Fruit fly (Drosophila melanogaster) whole organism, embryonic: ENCODE results near the gene Cyp4ac2.
A peak's percentile ranks its signal among the peaks of the same experiment; 100 is the strongest.

Source experiments
- CG11504 ChIP-seq: fragments of 200-800 bp; sonication (Bioruptor generic); optimal IDR thresholded peaks from 3 replicates; lab custom pipeline; 2019; ENCODE audit warnings: missing biosample characterization, mild to moderate bottlenecking, missing genetic modification characterization, moderate library complexity
- CG11560 ChIP-seq: fragments of 200-800 bp; sonication (Bioruptor generic); IDR thresholded peaks from 3 replicates; pipeline ENCODE4 v1.3.6; 2022; ENCODE audit warnings: missing biosample characterization, missing genetic modification characterization
- CG12942 ChIP-seq: fragments of 200-800 bp; sonication (Bioruptor generic); optimal IDR thresholded peaks from 3 replicates; lab custom pipeline; 2016; ENCODE audit warnings: missing biosample characterization, missing genetic modification characterization
- CG14441 ChIP-seq: fragments of 200-800 bp; sonication (Bioruptor generic); IDR thresholded peaks from 2 replicates; pipeline ENCODE4 v1.3.6; 2022; ENCODE audit warnings: missing biosample characterization, missing genetic modification characterization
- CG14860 ChIP-seq: fragments of 200-800 bp; sonication (Bioruptor generic); IDR thresholded peaks from 3 replicates; pipeline ENCODE4 v1.3.6; 2022; ENCODE audit warnings: missing biosample characterization, missing genetic modification characterization; ENCODE audit not compliant: partially characterized antibody
- CG15514 ChIP-seq: fragments of 200-800 bp; sonication (Bioruptor generic); optimal IDR thresholded peaks from 3 replicates; lab custom pipeline; 2017; ENCODE audit warnings: missing biosample characterization, missing genetic modification characterization, mild to moderate bottlenecking, moderate library complexity, missing genetic modification reagents
- CG31441 ChIP-seq: fragments of 200-800 bp; sonication (Bioruptor generic); IDR thresholded peaks from 2 replicates; pipeline ENCODE4 v1.3.6; 2022; ENCODE audit warnings: missing biosample characterization, missing genetic modification characterization
- CG4360 ChIP-seq: fragments of 200-800 bp; sonication (Bioruptor generic); IDR thresholded peaks from 2 replicates; pipeline ENCODE4 v1.3.6; 2022; ENCODE audit warnings: missing biosample characterization, missing genetic modification characterization
- CG4617 ChIP-seq: fragments of 200-800 bp; sonication (Bioruptor generic); optimal IDR thresholded peaks from 3 replicates; lab custom pipeline; 2016; ENCODE audit warnings: missing biosample characterization, missing genetic modification characterization, borderline replicate concordance
- CG6791 ChIP-seq: fragments of 200-800 bp; sonication (Bioruptor generic); IDR thresholded peaks from 3 replicates; pipeline ENCODE4 v1.3.6; 2022; ENCODE audit warnings: missing biosample characterization, missing genetic modification characterization; ENCODE audit not compliant: partially characterized antibody
- CG9609 ChIP-seq: fragments of 200-800 bp; sonication (Bioruptor generic); optimal IDR thresholded peaks from 3 replicates; lab custom pipeline; 2016; ENCODE audit warnings: missing biosample characterization, missing genetic modification characterization
- Camta ChIP-seq: fragments of 200-800 bp; sonication (Bioruptor generic); optimal IDR thresholded peaks from 2 replicates; lab custom pipeline; 2016; ENCODE audit warnings: missing biosample characterization, missing genetic modification characterization
- CoRest ChIP-seq: fragments of 200-800 bp; sonication (Bioruptor generic); optimal IDR thresholded peaks from 3 replicates; lab custom pipeline; 2018; ENCODE audit warnings: missing biosample characterization, mild to moderate bottlenecking, missing genetic modification characterization, moderate library complexity
- Dip2 ChIP-seq: fragments of 200-800 bp; sonication (Bioruptor generic); IDR thresholded peaks from 2 replicates; pipeline ENCODE4 v1.3.6; 2022; ENCODE audit warnings: missing biosample characterization, missing genetic modification characterization
- E2f1 ChIP-seq: fragments of 200-800 bp; sonication (Bioruptor generic); IDR thresholded peaks from 2 replicates; pipeline ENCODE4 v1.3.6; 2022; ENCODE audit warnings: missing biosample characterization, missing genetic modification characterization
- Ets65A ChIP-seq: fragments of 200-800 bp; sonication (Bioruptor generic); peaks from one replicate; lab custom pipeline; 2016; ENCODE audit warnings: missing biosample characterization, missing genetic modification characterization
- Fer3 ChIP-seq: fragments of 200-800 bp; sonication (Bioruptor generic); optimal IDR thresholded peaks from 2 replicates; lab custom pipeline; 2018; ENCODE audit warnings: missing biosample characterization, mild to moderate bottlenecking, missing genetic modification characterization, moderate library complexity
- HLH4C ChIP-seq: fragments of 200-800 bp; sonication (Bioruptor generic); IDR thresholded peaks from 3 replicates; pipeline ENCODE4 v1.3.6; 2022; ENCODE audit warnings: missing biosample characterization, missing genetic modification characterization; ENCODE audit not compliant: partially characterized antibody
- Jarid2 ChIP-seq: fragments of 200-800 bp; sonication (Bioruptor generic); optimal IDR thresholded peaks from 3 replicates; lab custom pipeline; 2017; ENCODE audit warnings: mild to moderate bottlenecking, missing biosample characterization, missing genetic modification reagents, missing genetic modification characterization
- Mes4 ChIP-seq: fragments of 200-800 bp; sonication (Bioruptor generic); optimal IDR thresholded peaks from 2 replicates; lab custom pipeline; 2016; ENCODE audit warnings: missing biosample characterization, missing genetic modification characterization
- Neu2 ChIP-seq: fragments of 200-800 bp; sonication (Bioruptor generic); optimal IDR thresholded peaks from 3 replicates; lab custom pipeline; 2016; ENCODE audit warnings: missing biosample characterization, missing genetic modification characterization, borderline replicate concordance
- Side ChIP-seq: fragments of 200-800 bp; sonication (Bioruptor generic); optimal IDR thresholded peaks from 2 replicates; lab custom pipeline; 2016; ENCODE audit warnings: missing biosample characterization, missing genetic modification characterization
- Sin3A ChIP-seq: fragments of >200 bp; optimal IDR thresholded peaks from 2 replicates; lab custom pipeline; 2018
- Sry-β ChIP-seq: fragments of 200-800 bp; sonication (Bioruptor generic); optimal IDR thresholded peaks from 2 replicates; lab custom pipeline; 2018; ENCODE audit warnings: missing biosample characterization, mild to moderate bottlenecking, missing genetic modification characterization, moderate library complexity
- Sry-δ ChIP-seq: fragments of 200-800 bp; sonication (Bioruptor generic); optimal IDR thresholded peaks from 2 replicates; lab custom pipeline; 2016; ENCODE audit warnings: missing biosample characterization, missing genetic modification characterization
- ab ChIP-seq: fragments of 200-800 bp; sonication (Bioruptor generic); optimal IDR thresholded peaks from 2 replicates; lab custom pipeline; 2016; ENCODE audit warnings: missing biosample characterization, missing genetic modification characterization
- ase ChIP-seq: fragments of 200-800 bp; sonication (Bioruptor generic); IDR thresholded peaks from 3 replicates; pipeline ENCODE4 v1.3.6; 2022; ENCODE audit warnings: missing biosample characterization, missing genetic modification characterization
- bigmax ChIP-seq: fragments of 200-800 bp; sonication (Bioruptor generic); optimal IDR thresholded peaks from 2 replicates; lab custom pipeline; 2018; ENCODE audit warnings: missing biosample characterization, mild to moderate bottlenecking, missing genetic modification characterization
- bsh ChIP-seq, 2 experiments: fragments of 200-800 bp; sonication (Bioruptor generic); optimal IDR thresholded peaks; 2 replicates each; lab custom pipeline; 2017 to 2018; ENCODE audit warnings: mild to moderate bottlenecking in 2 of 2, missing biosample characterization in 2 of 2, missing genetic modification characterization in 2 of 2, moderate library complexity in 1 of 2
- croc ChIP-seq: fragments of 200-800 bp; sonication (Bioruptor generic); conservative IDR thresholded peaks from 3 replicates; pipeline ENCODE4 v1.3.6; 2022; ENCODE audit warnings: missing biosample characterization, missing genetic modification characterization
- dimm ChIP-seq: fragments of 200-800 bp; sonication (Bioruptor generic); IDR thresholded peaks from 2 replicates; pipeline ENCODE4 v1.3.6; 2022; ENCODE audit warnings: missing biosample characterization, missing genetic modification characterization
- gem ChIP-seq: fragments of 200-800 bp; sonication (Bioruptor generic); optimal IDR thresholded peaks from 2 replicates; lab custom pipeline; 2019; ENCODE audit warnings: missing biosample characterization, mild to moderate bottlenecking, missing genetic modification characterization, moderate library complexity
- gt ChIP-seq: fragments of 200-800 bp; sonication (Bioruptor generic); IDR thresholded peaks from 2 replicates; pipeline ENCODE4 v1.3.6; 2022; ENCODE audit warnings: missing biosample characterization, missing genetic modification characterization
- hb ChIP-seq: fragments of 200-800 bp; sonication (Bioruptor generic); IDR thresholded peaks from 3 replicates; pipeline ENCODE4 v1.3.6; 2022; ENCODE audit warnings: missing biosample characterization, missing genetic modification characterization; ENCODE audit not compliant: partially characterized antibody
- jumu ChIP-seq: fragments of 200-800 bp; sonication (Bioruptor generic); optimal IDR thresholded peaks from 3 replicates; lab custom pipeline; 2016; ENCODE audit warnings: missing biosample characterization, missing genetic modification characterization
- nmo ChIP-seq: fragments of 200-800 bp; sonication (Bioruptor generic); optimal IDR thresholded peaks from 2 replicates; lab custom pipeline; 2018; ENCODE audit warnings: missing biosample characterization, mild to moderate bottlenecking, missing genetic modification characterization, moderate library complexity
- onecut ChIP-seq: fragments of 200-800 bp; sonication (Bioruptor generic); IDR thresholded peaks from 2 replicates; pipeline ENCODE4 v1.3.6; 2022; ENCODE audit warnings: missing biosample characterization, missing genetic modification characterization
- pan ChIP-seq, 4 experiments: fragments of >200 bp in 3 of 4; fragments of 200-800 bp in 1 of 4; sonication (Bioruptor generic) in 1 of 4; optimal IDR thresholded peaks in 3 of 4; IDR thresholded peaks in 1 of 4; 2 replicates each; pipeline versions ENCODE4 v1.3.6 to Lab custom; 2017 to 2022; ENCODE audit warnings: missing biosample characterization in 2 of 4, missing genetic modification characterization in 2 of 4, mixed read lengths in 1 of 4
- peb ChIP-seq: fragments of 200-800 bp; sonication (Bioruptor generic); IDR thresholded peaks from 2 replicates; pipeline ENCODE4 v1.3.6; 2022; ENCODE audit warnings: missing biosample characterization, missing genetic modification characterization
- pita ChIP-seq: fragments of 200-800 bp; sonication (Bioruptor generic); optimal IDR thresholded peaks from 2 replicates; lab custom pipeline; 2017; ENCODE audit warnings: missing biosample characterization, mild to moderate bottlenecking, missing genetic modification characterization
- pum ChIP-seq: fragments of 200-800 bp; sonication (Bioruptor generic); optimal IDR thresholded peaks from 2 replicates; lab custom pipeline; 2016; ENCODE audit warnings: missing biosample characterization, missing genetic modification characterization
- pzg ChIP-seq: fragments of 200-800 bp; sonication (Bioruptor generic); optimal IDR thresholded peaks from 3 replicates; lab custom pipeline; 2018; ENCODE audit warnings: missing biosample characterization, mild to moderate bottlenecking, missing genetic modification characterization, moderate library complexity
- rib ChIP-seq: fragments of 200-800 bp; sonication (Bioruptor generic); IDR thresholded peaks from 2 replicates; pipeline ENCODE4 v1.3.6; 2022; ENCODE audit warnings: missing biosample characterization, missing genetic modification characterization
- sd ChIP-seq: fragments of 200-800 bp; sonication (Bioruptor generic); optimal IDR thresholded peaks from 3 replicates; lab custom pipeline; 2018; ENCODE audit warnings: missing biosample characterization, mild to moderate bottlenecking, missing genetic modification characterization, moderate library complexity
- tio ChIP-seq: fragments of 200-800 bp; sonication (Bioruptor generic); optimal IDR thresholded peaks from 2 replicates; lab custom pipeline; 2017; ENCODE audit warnings: missing biosample characterization, missing genetic modification characterization, inconsistent platforms
- tup ChIP-seq: fragments of 200-800 bp; sonication (Bioruptor generic); optimal IDR thresholded peaks from 2 replicates; lab custom pipeline; 2016; ENCODE audit warnings: missing biosample characterization, mild to moderate bottlenecking, missing genetic modification characterization, moderate library complexity
- twi ChIP-seq: fragments of 200-800 bp; optimal IDR thresholded peaks from 2 replicates; lab custom pipeline; 2019; ENCODE audit warnings: missing biosample characterization, mild to moderate bottlenecking, missing genetic modification characterization, moderate library complexity
- unc-4 ChIP-seq: fragments of 200-800 bp; sonication (Bioruptor generic); IDR thresholded peaks from 2 replicates; pipeline ENCODE4 v1.3.6; 2022; ENCODE audit warnings: missing biosample characterization, missing genetic modification characterization; ENCODE audit not compliant: partially characterized antibody
- zen ChIP-seq: fragments of 200-800 bp; sonication (Bioruptor generic); optimal IDR thresholded peaks from 3 replicates; lab custom pipeline; 2018; ENCODE audit warnings: missing biosample characterization, mild to moderate bottlenecking, missing genetic modification characterization, moderate library complexity

Gene Cyp4ac2

dm6 chr2L:5292977-5293513 is 26.9 kb downstream of the Cyp4ac2 start (continued):
- TF ChIP-seq peb (GFP tag; lab: Robert Waterston, UW) (peak; percentile 52; the same call in 1 of the 2 replicates), hb (GFP tag; lab: Robert Waterston, UW) (no peak), CG6791 (GFP tag; lab: Robert Waterston, UW) (no peak), ab (GFP tag; lab: Kevin White, UChicago) (no peak), croc (GFP tag; lab: Robert Waterston, UW) (peak; percentile 78), onecut (GFP tag; lab: Robert Waterston, UW) (peak; percentile 67), rib (GFP tag; lab: Robert Waterston, UW) (no peak), jumu (GFP tag; lab: Kevin White, UChicago) (peak; percentile 58), tup (GFP tag; lab: Kevin White, UChicago) (no peak), Fer3 (tag; lab: Kevin White, UChicago) (peak; percentile 50), Sry-δ (GFP tag; lab: Kevin White, UChicago) (peak; percentile 27), sd (tag; lab: Kevin White, UChicago) (peak; percentile 36), CG4617 (no peak), Ets65A (peak; percentile 89), pita (GFP tag; lab: Kevin White, UChicago) (no peak), CG15514 (GFP tag; lab: Kevin White, UChicago) (peak; percentile 28), CG11504 (peak; percentile 85), bigmax (no peak), E2f1 (GFP tag; lab: Robert Waterston, UW) (peak; percentile 60), Jarid2 (no peak), dimm (GFP tag; lab: Robert Waterston, UW) (no peak), twi (peak; percentile 66), CG12942 (GFP tag; lab: Kevin White, UChicago) (peak; percentile 54), CoRest (tag; lab: Kevin White, UChicago) (peak; percentile 79), Side (GFP tag; lab: Kevin White, UChicago) (peak; percentile 62), ase (GFP tag; lab: Robert Waterston, UW) (peak; percentile 64; the same call in 1 of the 3 replicates), pan (optimal IDR thresholded peaks at IDR 0.05; lab: Kevin White, UChicago) (no peak), pan (GFP tag; optimal IDR thresholded peaks at IDR 0.05 in 1 of 2, IDR thresholded peaks at IDR 0.05 in 1 of 2) (peak in 1 of 2 experiments; percentile 72), zen (peak; percentile 87), Dip2 (GFP tag; lab: Robert Waterston, UW) (no peak), unc-4 (GFP tag; lab: Robert Waterston, UW) (no peak), Neu2 (no peak), nmo (GFP tag; lab: Kevin White, UChicago) (peak; percentile 89), HLH4C (GFP tag; lab: Robert Waterston, UW) (no peak), CG9609 (no peak), tio (peak; percentile 68), CG31441 (GFP tag; lab: Robert Waterston, UW) (peak; percentile 82), pzg (GFP tag; lab: Kevin White, UChicago) (no peak), CG14441 (GFP tag; lab: Robert Waterston, UW) (peak; percentile 45; the same call in 1 of the 2 replicates), bsh (GFP tag; optimal IDR thresholded peaks at IDR 0.05; lab: Kevin White, UChicago) (peak; percentile 89 to 92), gt (GFP tag; lab: Robert Waterston, UW) (0 out of 2 replicates have a peak, but pooled peaks have one; percentile 20), gem (tag; lab: Kevin White, UChicago) (peak; percentile 89), Mes4 (peak; percentile 62), CG11560 (tag; lab: Robert Waterston, UW) (0 out of 3 replicates have a peak, but pooled peaks have one; percentile 10), Sry-β (GFP tag; lab: Kevin White, UChicago) (peak; percentile 14), Sin3A (lab: Kevin White, UChicago) (no peak), pum (peak; percentile 54), Camta (GFP tag; lab: Kevin White, UChicago) (peak; percentile 79), CG4360 (GFP tag; lab: Robert Waterston, UW) (no peak), CG14860 (no peak)
